Fruit fly (Drosophila melanogaster) whole organism, embryonic: Measurements from ENCODE around the gene CG13032.

Experiments used
- B-H2 ChIP-seq: fragments of 200-800 bp; sonication (Bioruptor generic); optimal IDR thresholded peaks from 2 replicates; lab custom pipeline; 2018; ENCODE audit warnings: missing biosample characterization, mild to moderate bottlenecking, missing genetic modification characterization
- BtbVII ChIP-seq: fragments of 200-800 bp; sonication (Bioruptor generic); optimal IDR thresholded peaks from 3 replicates; lab custom pipeline; 2017; ENCODE audit warnings: missing biosample characterization, mild to moderate bottlenecking, missing genetic modification characterization
- CG11247 ChIP-seq: fragments of 200-800 bp; sonication (Bioruptor generic); IDR thresholded peaks from 2 replicates; pipeline ENCODE4 v1.3.6; 2022; ENCODE audit warnings: missing biosample characterization, missing genetic modification characterization
- CG11695 ChIP-seq: fragments of 200-800 bp; sonication (Bioruptor generic); IDR thresholded peaks from 3 replicates; pipeline ENCODE4 v1.3.6; 2022; ENCODE audit warnings: missing biosample characterization, missing genetic modification characterization
- CG12219 ChIP-seq: fragments of 200-800 bp; sonication (Bioruptor generic); optimal IDR thresholded peaks from 3 replicates; lab custom pipeline; 2018; ENCODE audit warnings: missing biosample characterization, mild to moderate bottlenecking, missing genetic modification characterization
- CG12659 ChIP-seq: fragments of 200-800 bp; sonication (Bioruptor generic); optimal IDR thresholded peaks from 3 replicates; lab custom pipeline; 2017; ENCODE audit warnings: mild to moderate bottlenecking, missing biosample characterization, missing genetic modification reagents, missing genetic modification characterization
- CG12769 ChIP-seq: fragments of 200-800 bp; sonication (Bioruptor generic); optimal IDR thresholded peaks from 2 replicates; lab custom pipeline; 2019; ENCODE audit warnings: missing biosample characterization, mild to moderate bottlenecking, missing genetic modification characterization, moderate library complexity
- CG13296 ChIP-seq: fragments of 200-800 bp; sonication (Bioruptor generic); optimal IDR thresholded peaks from 3 replicates; lab custom pipeline; 2018; ENCODE audit warnings: missing biosample characterization, mild to moderate bottlenecking, missing genetic modification characterization
- CG15269 ChIP-seq: fragments of 200-800 bp; sonication (Bioruptor generic); optimal IDR thresholded peaks from 2 replicates; lab custom pipeline; 2018; ENCODE audit warnings: missing biosample characterization, mild to moderate bottlenecking, missing genetic modification characterization, moderate library complexity
- CG17568 ChIP-seq: fragments of 200-800 bp; sonication (Bioruptor generic); optimal IDR thresholded peaks from 2 replicates; lab custom pipeline; 2018; ENCODE audit warnings: missing biosample characterization, mild to moderate bottlenecking, missing genetic modification characterization, moderate library complexity
- CG32532 ChIP-seq: fragments of 200-800 bp; sonication (Bioruptor generic); IDR thresholded peaks from 2 replicates; pipeline ENCODE4 v1.3.6; 2022; ENCODE audit warnings: missing biosample characterization, missing genetic modification characterization
- CG34376 ChIP-seq: fragments of 200-800 bp; sonication (Bioruptor generic); optimal IDR thresholded peaks from 2 replicates; lab custom pipeline; 2018; ENCODE audit warnings: missing biosample characterization, mild to moderate bottlenecking, missing genetic modification characterization
- CG6765 ChIP-seq: fragments of 200-800 bp; sonication (Bioruptor generic); optimal IDR thresholded peaks from 3 replicates; lab custom pipeline; 2017; ENCODE audit warnings: missing biosample characterization, mild to moderate bottlenecking, missing genetic modification characterization
- CG7839 ChIP-seq: fragments of 200-800 bp; sonication (Bioruptor generic); optimal IDR thresholded peaks from 3 replicates; lab custom pipeline; 2018; ENCODE audit warnings: missing biosample characterization, mild to moderate bottlenecking, missing genetic modification characterization, moderate library complexity
- CG8089 ChIP-seq: fragments of 200-800 bp; sonication (Bioruptor generic); optimal IDR thresholded peaks from 3 replicates; lab custom pipeline; 2016; ENCODE audit warnings: missing biosample characterization, missing genetic modification characterization
- CG8290 ChIP-seq, 3 experiments: fragments of 200-800 bp; sonication (Bioruptor generic); optimal IDR thresholded peaks; 2 replicates each; lab custom pipeline; 2016 to 2019; ENCODE audit warnings: missing biosample characterization in 3 of 3, missing genetic modification characterization in 3 of 3, mild to moderate bottlenecking in 2 of 3, moderate library complexity in 1 of 3
- CG8388 ChIP-seq: fragments of 200-800 bp; sonication (Bioruptor generic); optimal IDR thresholded peaks from 2 replicates; lab custom pipeline; 2019; ENCODE audit warnings: missing biosample characterization, mild to moderate bottlenecking, missing genetic modification characterization, moderate library complexity
- Camta ChIP-seq: fragments of 200-800 bp; sonication (Bioruptor generic); optimal IDR thresholded peaks from 2 replicates; lab custom pipeline; 2016; ENCODE audit warnings: missing biosample characterization, missing genetic modification characterization
- D ChIP-seq, 2 experiments: fragments of 200-800 bp in 1 of 2; fragments of >200 bp in 1 of 2; sonication (Bioruptor generic) in 1 of 2; optimal IDR thresholded peaks; 2 replicates in 1 of 2; 3 replicates in 1 of 2; lab custom pipeline; 2017; ENCODE audit warnings: mild to moderate bottlenecking in 1 of 2, missing biosample characterization in 1 of 2, missing genetic modification characterization in 1 of 2, missing genetic modification reagents in 1 of 2
- D19A ChIP-seq: fragments of 200-800 bp; optimal IDR thresholded peaks from 3 replicates; lab custom pipeline; 2019; ENCODE audit warnings: missing biosample characterization, mild to moderate bottlenecking, missing genetic modification characterization, moderate library complexity
- HLH4C ChIP-seq: fragments of 200-800 bp; sonication (Bioruptor generic); IDR thresholded peaks from 3 replicates; pipeline ENCODE4 v1.3.6; 2022; ENCODE audit warnings: missing biosample characterization, missing genetic modification characterization; ENCODE audit not compliant: partially characterized antibody
- Lim3 ChIP-seq: fragments of 200-800 bp; sonication (Bioruptor generic); IDR thresholded peaks from 2 replicates; pipeline ENCODE4 v1.3.6; 2022; ENCODE audit warnings: missing biosample characterization, missing genetic modification characterization
- MBD-R2 ChIP-seq: fragments of 200-800 bp; sonication (Bioruptor generic); IDR thresholded peaks from 2 replicates; pipeline ENCODE4 v1.3.6; 2022; ENCODE audit warnings: missing biosample characterization, missing genetic modification characterization
- MTF-1 ChIP-seq: fragments of 200-800 bp; sonication (Bioruptor generic); optimal IDR thresholded peaks from 2 replicates; lab custom pipeline; 2018; ENCODE audit warnings: missing biosample characterization, mild to moderate bottlenecking, missing genetic modification characterization, borderline replicate concordance
- NC2β ChIP-seq: fragments of 200-800 bp; sonication (Bioruptor generic); optimal IDR thresholded peaks from 2 replicates; lab custom pipeline; 2016; ENCODE audit warnings: missing biosample characterization, missing genetic modification characterization
- Pdp1 ChIP-seq, 2 experiments: fragments of 200-800 bp; sonication (Bioruptor generic); optimal IDR thresholded peaks; 3 replicates each; lab custom pipeline; 2016; ENCODE audit warnings: missing biosample characterization in 2 of 2, missing genetic modification characterization in 2 of 2, mild to moderate bottlenecking in 1 of 2, moderate library complexity in 1 of 2
- Trl ChIP-seq, 3 experiments: fragments of >200 bp in 2 of 3; fragments of 200-800 bp in 1 of 3; sonication (Bioruptor generic) in 1 of 3; optimal IDR thresholded peaks; 2 replicates in 1 of 3; 3 replicates in 2 of 3; lab custom pipeline; 2016 to 2017; ENCODE audit warnings: missing biosample characterization in 1 of 3, missing genetic modification characterization in 1 of 3
- aop ChIP-seq: fragments of 200-800 bp; sonication (Bioruptor generic); IDR thresholded peaks from 2 replicates; pipeline ENCODE4 v1.3.6; 2022; ENCODE audit warnings: missing biosample characterization, missing genetic modification characterization
- ato ChIP-seq: fragments of 200-800 bp; sonication (Bioruptor generic); IDR thresholded peaks from 2 replicates; pipeline ENCODE4 v1.3.6; 2022; ENCODE audit warnings: missing biosample characterization, missing genetic modification characterization; ENCODE audit not compliant: partially characterized antibody
- cas ChIP-seq: fragments of 200-800 bp; sonication (Bioruptor generic); IDR thresholded peaks from 2 replicates; pipeline ENCODE4 v1.3.6; 2022; ENCODE audit warnings: missing biosample characterization, missing genetic modification characterization
- crol ChIP-seq: fragments of 200-800 bp; sonication (Bioruptor generic); IDR thresholded peaks from 2 replicates; pipeline ENCODE4 v1.3.6; 2022; ENCODE audit warnings: missing biosample characterization, missing genetic modification characterization
- dan ChIP-seq: fragments of 200-800 bp; sonication (Bioruptor generic); IDR thresholded peaks from 2 replicates; pipeline ENCODE4 v1.3.6; 2022; ENCODE audit warnings: missing biosample characterization, missing genetic modification characterization
- eve ChIP-seq, 2 experiments: fragments of >200 bp; optimal IDR thresholded peaks; 2 replicates each; lab custom pipeline; 2017; ENCODE audit warnings: missing biosample characterization in 2 of 2, missing genetic modification characterization in 2 of 2
- exex ChIP-seq: fragments of 200-800 bp; sonication (Bioruptor generic); optimal IDR thresholded peaks from 4 replicates; lab custom pipeline; 2018; ENCODE audit warnings: missing biosample characterization, mild to moderate bottlenecking, missing genetic modification characterization, moderate library complexity
- ftz-f1 ChIP-seq: fragments of 200-800 bp; sonication (Bioruptor generic); optimal IDR thresholded peaks from 2 replicates; lab custom pipeline; 2016; ENCODE audit warnings: missing biosample characterization, missing genetic modification characterization
- gcm2 ChIP-seq: fragments of 200-800 bp; sonication (Bioruptor generic); optimal IDR thresholded peaks from 2 replicates; lab custom pipeline; 2016; ENCODE audit warnings: missing biosample characterization, missing genetic modification characterization
- hth ChIP-seq: fragments of >200 bp; optimal IDR thresholded peaks from 2 replicates; lab custom pipeline; 2017; ENCODE audit warnings: inconsistent platforms
- lmd ChIP-seq: fragments of 200-800 bp; sonication (Bioruptor generic); IDR thresholded peaks from 2 replicates; pipeline ENCODE4 v1.3.6; 2022; ENCODE audit warnings: missing biosample characterization, missing genetic modification characterization
- lola ChIP-seq, 3 experiments: fragments of >200 bp in 2 of 3; fragments of 200-800 bp in 1 of 3; sonication (Bioruptor generic) in 1 of 3; optimal IDR thresholded peaks; 2 replicates each; lab custom pipeline; 2017 to 2019; ENCODE audit warnings: missing biosample characterization in 3 of 3, missing genetic modification characterization in 3 of 3, mild to moderate bottlenecking in 1 of 3, moderate library complexity in 1 of 3
- org-1 ChIP-seq: fragments of 200-800 bp; sonication (Bioruptor generic); optimal IDR thresholded peaks from 2 replicates; lab custom pipeline; 2017; ENCODE audit warnings: missing biosample characterization, missing genetic modification characterization
- p53 ChIP-seq: fragments of 200-800 bp; sonication (Bioruptor generic); optimal IDR thresholded peaks from 2 replicates; lab custom pipeline; 2016; ENCODE audit warnings: missing biosample characterization, missing genetic modification characterization
- pfk ChIP-seq: fragments of 200-800 bp; sonication (Bioruptor generic); optimal IDR thresholded peaks from 2 replicates; lab custom pipeline; 2018; ENCODE audit warnings: missing biosample characterization, mild to moderate bottlenecking, missing genetic modification characterization, moderate library complexity
- pros ChIP-seq: fragments of 200-800 bp; sonication (Bioruptor generic); optimal IDR thresholded peaks from 3 replicates; lab custom pipeline; 2019; ENCODE audit warnings: missing biosample characterization, mild to moderate bottlenecking, missing genetic modification characterization, moderate library complexity
- pum ChIP-seq: fragments of 200-800 bp; sonication (Bioruptor generic); optimal IDR thresholded peaks from 2 replicates; lab custom pipeline; 2016; ENCODE audit warnings: missing biosample characterization, missing genetic modification characterization
- sc ChIP-seq, 3 experiments: fragments of >200 bp in 2 of 3; fragments of 200-800 bp in 1 of 3; sonication (Bioruptor generic) in 1 of 3; optimal IDR thresholded peaks; 2 replicates in 2 of 3; 3 replicates in 1 of 3; lab custom pipeline; 2017; ENCODE audit warnings: mild to moderate bottlenecking in 1 of 3, missing biosample characterization in 1 of 3, missing genetic modification characterization in 1 of 3, missing genetic modification reagents in 1 of 3
- sens ChIP-seq: fragments of 200-800 bp; sonication (Bioruptor generic); peaks from one replicate; lab custom pipeline; 2016; ENCODE audit warnings: missing biosample characterization, missing genetic modification characterization
- shn ChIP-seq: fragments of 200-800 bp; sonication (Bioruptor generic); optimal IDR thresholded peaks from 3 replicates; lab custom pipeline; 2016; ENCODE audit warnings: missing biosample characterization, missing genetic modification characterization
- tap ChIP-seq: fragments of 200-800 bp; optimal IDR thresholded peaks from 3 replicates; lab custom pipeline; 2019; ENCODE audit warnings: missing biosample characterization, mild to moderate bottlenecking, missing genetic modification characterization, moderate library complexity

CG13032 gene

DNA sequence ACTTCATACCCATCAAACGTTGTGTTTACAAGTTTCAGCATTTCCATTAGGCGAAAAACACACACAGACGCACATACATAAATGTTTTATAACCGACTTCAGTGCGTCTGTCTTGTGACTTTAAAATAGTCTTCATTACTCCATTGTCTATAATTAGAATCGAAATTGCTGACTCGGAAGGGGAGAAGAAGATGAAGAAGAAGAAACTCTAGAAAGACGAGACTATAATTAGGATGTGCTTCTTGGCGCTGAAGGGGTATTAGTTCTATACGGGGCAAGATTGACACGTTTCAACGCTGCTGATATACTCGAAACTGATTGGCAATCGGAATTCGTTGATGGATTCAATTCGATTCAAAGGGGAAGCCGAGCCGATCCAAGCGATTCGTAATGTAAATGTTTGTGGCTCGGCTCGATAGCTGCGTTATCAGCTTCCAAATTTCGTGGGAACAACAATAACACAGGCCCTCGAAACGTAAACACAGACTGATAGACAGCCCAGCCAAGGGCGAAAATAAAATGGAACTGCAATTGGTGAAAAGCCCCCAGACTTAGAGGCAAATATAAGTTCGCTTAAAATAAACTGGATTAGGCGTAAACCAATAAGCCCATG is 35.1 kb downstream of the CG13032 start:
- peak; percentile 41 for TF ChIP-seq exex (tag; lab: Kevin White, UChicago)
- no peak for TF ChIP-seq eve (GFP tag; optimal IDR thresholded peaks at IDR 0.05; lab: Kevin White, UChicago)
- no peak for TF ChIP-seq gcm2 (GFP tag; lab: Kevin White, UChicago)
- TF ChIP-seq Pdp1 (GFP tag; optimal IDR thresholded peaks at IDR 0.05; lab: Kevin White, UChicago), result peak in 1 of 2 experiments; percentile 4
- no peak for TF ChIP-seq cas (GFP tag; lab: Robert Waterston, UW)
- TF ChIP-seq sc (optimal IDR thresholded peaks at IDR 0.05; lab: Kevin White, UChicago), result no peak
- TF ChIP-seq sc (GFP tag; optimal IDR thresholded peaks at IDR 0.05; lab: Kevin White, UChicago), result no peak
- no peak for TF ChIP-seq CG8388
- no peak for TF ChIP-seq tap (tag; lab: Kevin White, UChicago)
- TF ChIP-seq CG12219 (GFP tag; lab: Kevin White, UChicago), result no peak
- TF ChIP-seq CG8089 (GFP tag; lab: Kevin White, UChicago), result no peak
- TF ChIP-seq CG12659 (GFP tag; lab: Kevin White, UChicago), result no peak
- no peak for TF ChIP-seq pum
- TF ChIP-seq CG15269 (tag; lab: Kevin White, UChicago), result no peak
- no peak for TF ChIP-seq CG11247 (GFP tag; lab: Robert Waterston, UW)
- no peak for TF ChIP-seq MBD-R2 (GFP tag; lab: Robert Waterston, UW)
- TF ChIP-seq HLH4C, result no peak
- TF ChIP-seq CG32532 (GFP tag; lab: Robert Waterston, UW), result no peak
- TF ChIP-seq hth (lab: Kevin White, UChicago), result no peak
- TF ChIP-seq NC2β (GFP tag; lab: Kevin White, UChicago), result no peak
- TF ChIP-seq lola (GFP tag; optimal IDR thresholded peaks at IDR 0.05; lab: Kevin White, UChicago), result no peak
- no peak for TF ChIP-seq Camta (GFP tag; lab: Kevin White, UChicago)
- TF ChIP-seq MTF-1 (GFP tag; lab: Kevin White, UChicago), result no peak
- no peak for TF ChIP-seq shn (GFP tag; lab: Kevin White, UChicago)
- TF ChIP-seq CG13296 (GFP tag; lab: Kevin White, UChicago), result no peak
- no peak for TF ChIP-seq p53 (GFP tag; lab: Kevin White, UChicago)
- no peak for TF ChIP-seq CG7839
- no peak for TF ChIP-seq CG17568 (GFP tag; lab: Kevin White, UChicago)
- peak; percentile 32 for TF ChIP-seq D19A
- TF ChIP-seq B-H2, result no peak
- no peak for TF ChIP-seq aop (GFP tag; lab: Robert Waterston, UW)
- no peak for TF ChIP-seq Trl (optimal IDR thresholded peaks at IDR 0.05; lab: Kevin White, UChicago)
- no peak for TF ChIP-seq Trl (GFP tag; optimal IDR thresholded peaks at IDR 0.05; lab: Kevin White, UChicago)
- TF ChIP-seq Lim3 (GFP tag; lab: Robert Waterston, UW), result no peak
- no peak for TF ChIP-seq org-1 (GFP tag; lab: Kevin White, UChicago)
- no peak for TF ChIP-seq CG11695 (GFP tag; lab: Robert Waterston, UW)
- no peak for TF ChIP-seq dan (GFP tag; lab: Robert Waterston, UW)
- TF ChIP-seq pfk, result no peak
- peak; percentile 14 for TF ChIP-seq ftz-f1 (GFP tag; lab: Kevin White, UChicago)
- TF ChIP-seq pros (GFP tag; lab: Kevin White, UChicago), result peak; percentile 82
- peak; percentile 61 for TF ChIP-seq sens
- TF ChIP-seq CG6765 (GFP tag; lab: Kevin White, UChicago), result no peak
- TF ChIP-seq D (optimal IDR thresholded peaks at IDR 0.05; lab: Kevin White, UChicago), result no peak
- no peak for TF ChIP-seq D (GFP tag; optimal IDR thresholded peaks at IDR 0.05; lab: Kevin White, UChicago)
- peak; percentile 56; the same call in 1 of the 2 replicates for TF ChIP-seq crol
- no peak for TF ChIP-seq lmd (GFP tag; lab: Robert Waterston, UW)
- TF ChIP-seq CG34376 (GFP tag; lab: Kevin White, UChicago), result peak; percentile 75
- no peak for TF ChIP-seq CG12769 (tag; lab: Kevin White, UChicago)
- no peak for TF ChIP-seq ato (GFP tag; lab: Robert Waterston, UW)
- no peak for TF ChIP-seq CG8290 (GFP tag; optimal IDR thresholded peaks at IDR 0.05; lab: Kevin White, UChicago)
- no peak for TF ChIP-seq CG8290 (tag; optimal IDR thresholded peaks at IDR 0.05; lab: Kevin White, UChicago)
- no peak for TF ChIP-seq BtbVII (GFP tag; lab: Kevin White, UChicago)
